Worm (Caenorhabditis elegans): Measurements from ENCODE around the gene T06D8.9.

DNA sequence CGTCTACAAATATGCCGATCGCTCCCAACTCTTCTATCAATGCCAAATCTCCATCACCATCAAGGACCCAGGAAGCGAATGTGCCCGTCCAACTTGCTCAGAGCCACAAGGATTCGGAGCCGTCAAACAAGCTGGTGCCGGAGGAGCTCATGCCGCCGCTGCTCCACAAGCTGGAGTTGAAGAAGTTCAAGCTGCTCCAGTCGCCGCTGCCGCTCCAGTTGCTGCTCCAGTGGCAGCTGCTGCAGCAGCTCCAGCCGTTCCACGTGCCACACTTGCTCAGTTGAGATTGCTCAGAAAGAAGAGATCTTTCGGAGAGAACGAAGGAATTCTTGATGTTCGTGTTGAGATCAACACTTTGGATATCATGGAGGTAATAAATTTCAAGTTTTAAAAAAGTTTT lies 31.4 kb downstream of the T06D8.9 start:
- TF ChIP-seq sem-2 (GFP tag; optimal IDR thresholded peaks at IDR 0.05) (no peak), nhr-12 (tag; optimal IDR thresholded peaks at IDR 0.05) (no peak), pha-4 (tag; optimal IDR thresholded peaks at IDR 0.05) (no peak), ces-1 (GFP tag; optimal IDR thresholded peaks at IDR 0.05) (no peak), blmp-1 (tag; optimal IDR thresholded peaks at IDR 0.05) (no peak), unc-39 (tag; optimal IDR thresholded peaks at IDR 0.05) (no peak), ceh-83 (GFP tag; optimal IDR thresholded peaks at IDR 0.05) (no peak), unc-62 (GFP tag; optimal IDR thresholded peaks at IDR 0.05) (no peak), elt-3 (tag; optimal IDR thresholded peaks at IDR 0.05) (no peak), nhr-237 (tag; optimal IDR thresholded peaks at IDR 0.05) (no peak), zip-8 (tag; optimal IDR thresholded peaks at IDR 0.05) (no peak), nhr-76 (tag; optimal IDR thresholded peaks at IDR 0.05) (no peak)

Data from whole organism, mixed stage, embryonic.